Worm (Caenorhabditis elegans): ENCODE measurements around the gene lron-13.

- TF ChIP-seq nhr-76 (tag; optimal IDR thresholded peaks at IDR 0.05) (no peak), ama-1 (optimal IDR thresholded peaks at IDR 0.05) (no peak), nhr-77 (tag; optimal IDR thresholded peaks at IDR 0.05) (no peak), tbx-2 (tag; optimal IDR thresholded peaks at IDR 0.05) (no peak)
Observed at ce11 chrIII:13525118-13525839, 2.0 kb upstream of the lron-13 start.

Data from whole organism, L3 larva.